Fruit fly (Drosophila melanogaster): ENCODE results near the gene CG7330.
A peak's percentile ranks its signal among the peaks of the same experiment; 100 is the strongest.

The CG7330 gene

dm6 chr3L:18114038-18114926 lies 34.4 kb upstream of the CG7330 start (continued):
- TF ChIP-seq CG10147 (GFP tag; optimal IDR thresholded peaks at IDR 0.05) (peak; percentile 19), CG1529 (GFP tag; optimal IDR thresholded peaks at IDR 0.05) (peak; percentile 53), fd102C (GFP tag; optimal IDR thresholded peaks at IDR 0.05) (no peak), ash1 (GFP tag; optimal IDR thresholded peaks at IDR 0.05) (peak; percentile 6), CG9727 (GFP tag; optimal IDR thresholded peaks at IDR 0.05) (no peak), CG7839 (tag; optimal IDR thresholded peaks at IDR 0.05) (peak; percentile 62), CG2678 (tag; optimal IDR thresholded peaks at IDR 0.05) (peak; percentile 77), HLH3B (GFP tag; IDR thresholded peaks at IDR 0.05) (peak; percentile 50; the same call in 1 of the 2 replicates), E2f2 (GFP tag; IDR thresholded peaks at IDR 0.05) (0 out of 2 replicates have a peak, but pooled peaks have one; percentile 23), Lim3 (GFP tag; IDR thresholded peaks at IDR 0.05) (no peak), sna (GFP tag; IDR thresholded peaks at IDR 0.05; ENCODE audit: partially characterized antibody) (no peak), CG17186 (GFP tag; optimal IDR thresholded peaks at IDR 0.05) (no peak), lov (optimal IDR thresholded peaks at IDR 0.05) (no peak), lov (GFP tag; IDR thresholded peaks at IDR 0.05) (peak; percentile 65; the same call in 1 of the 3 replicates), pita (GFP tag; optimal IDR thresholded peaks at IDR 0.05) (peak; percentile 5), BtbVII (GFP tag; optimal IDR thresholded peaks at IDR 0.05) (peak; percentile 8), Myb (GFP tag; optimal IDR thresholded peaks at IDR 0.05) (peak; percentile 9), dpn (GFP tag; optimal IDR thresholded peaks at IDR 0.05) (no peak), tgo (GFP tag; IDR thresholded peaks at IDR 0.05) (peak; percentile 22; the same call in 2 of the 3 replicates), Hmr (GFP tag; optimal IDR thresholded peaks at IDR 0.05) (peak; percentile 65), maf-S (GFP tag; optimal IDR thresholded peaks at IDR 0.05) (peak; percentile 0), odd (GFP tag; optimal IDR thresholded peaks at IDR 0.05) (no peak), Mrtf (GFP tag; IDR thresholded peaks at IDR 0.05) (peak; percentile 7; the same call in 1 of the 3 replicates), NFAT (GFP tag; IDR thresholded peaks at IDR 0.05) (peak; percentile 37; the same call in 1 of the 2 replicates), Lhr (GFP tag; optimal IDR thresholded peaks at IDR 0.05) (peak; percentile 8), gce (GFP tag; IDR thresholded peaks at IDR 0.05) (peak; percentile 51; the same call in 1 of the 3 replicates), CG11398 (GFP tag; optimal IDR thresholded peaks at IDR 0.05) (no peak), CG34224 (GFP tag; IDR thresholded peaks at IDR 0.05; ENCODE audit: partially characterized antibody) (no peak), Antp (GFP tag; optimal IDR thresholded peaks at IDR 0.05) (peak; percentile 27), CG9437 (GFP tag; optimal IDR thresholded peaks at IDR 0.05) (peak; percentile 53), PHDP (tag; optimal IDR thresholded peaks at IDR 0.05) (peak; percentile 59), grn (GFP tag; optimal IDR thresholded peaks at IDR 0.05) (peak; percentile 73), CG13775 (GFP tag; optimal IDR thresholded peaks at IDR 0.05) (no peak), Ets65A (GFP tag) (peak; percentile 81), Nf-YB (GFP tag; optimal IDR thresholded peaks at IDR 0.05) (peak; percentile 15), CG3847 (GFP tag; IDR thresholded peaks at IDR 0.05) (peak; percentile 6; the same call in 1 of the 2 replicates), crc (GFP tag; optimal IDR thresholded peaks at IDR 0.05) (no peak)

DNA sequence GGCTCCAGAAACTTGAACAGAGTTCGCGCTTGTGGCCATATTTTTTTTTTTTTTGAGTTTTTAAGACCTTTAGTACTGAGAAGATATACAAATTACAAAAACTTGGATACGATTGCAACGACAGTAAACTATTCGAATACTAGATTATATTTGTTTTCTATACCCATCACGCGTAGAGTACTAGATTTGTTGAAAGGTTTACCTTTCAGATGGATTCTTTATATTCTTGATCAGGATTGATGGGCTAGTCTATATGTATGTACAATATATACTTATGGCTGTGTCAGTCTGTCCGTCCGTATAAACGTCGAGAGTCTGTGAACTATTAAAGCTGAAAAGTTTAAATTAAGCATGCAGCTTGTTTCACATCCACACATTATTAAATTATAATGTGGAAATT lies 26.8 kb upstream of the CG7330 start, which contains the start of gene CG42853:
CG42853 (minus strand) TSS at position 101 of the 400 bp plus-strand sequence.
- TF ChIP-seq grau (tag; optimal IDR thresholded peaks at IDR 0.05) (no peak), CG30403 (GFP tag; optimal IDR thresholded peaks at IDR 0.05) (no peak), CG8281 (tag; optimal IDR thresholded peaks at IDR 0.05) (no peak), dati (GFP tag; IDR thresholded peaks at IDR 0.05) (no peak), ac (GFP tag; optimal IDR thresholded peaks at IDR 0.05) (no peak), HLH54F (GFP tag; optimal IDR thresholded peaks at IDR 0.05) (no peak), CG1832 (GFP tag; optimal IDR thresholded peaks at IDR 0.05) (no peak), HLH3B (GFP tag; IDR thresholded peaks at IDR 0.05) (no peak), CG17186 (GFP tag; optimal IDR thresholded peaks at IDR 0.05) (no peak), p53 (GFP tag; optimal IDR thresholded peaks at IDR 0.05) (no peak), Rfx (GFP tag; IDR thresholded peaks at IDR 0.05) (no peak), Drgx (GFP tag; IDR thresholded peaks at IDR 0.05) (no peak), TFAM (GFP tag; optimal IDR thresholded peaks at IDR 0.05) (no peak), CG4820 (GFP tag; optimal IDR thresholded peaks at IDR 0.05) (no peak), CG7745 (tag; optimal IDR thresholded peaks at IDR 0.05) (no peak)

Data from whole organism, embryonic.